Fruit fly (Drosophila melanogaster): ENCODE results near the gene kuz.

- no peak for TF ChIP-seq CG12768 (GFP tag; optimal IDR thresholded peaks at IDR 0.05)
- TF ChIP-seq bab1 (GFP tag; optimal IDR thresholded peaks at IDR 0.05) = no peak
- TF ChIP-seq toe (GFP tag; optimal IDR thresholded peaks at IDR 0.05) = no peak
- TF ChIP-seq CG7101 (tag; optimal IDR thresholded peaks at IDR 0.05) = no peak
- TF ChIP-seq tj (GFP tag; optimal IDR thresholded peaks at IDR 0.05) = no peak
- no peak for TF ChIP-seq Hr96 (GFP tag; optimal IDR thresholded peaks at IDR 0.05)
- TF ChIP-seq Crg-1 (GFP tag; optimal IDR thresholded peaks at IDR 0.05) = no peak
- TF ChIP-seq Mnt (GFP tag; optimal IDR thresholded peaks at IDR 0.05) = no peak
- no peak for TF ChIP-seq kay (GFP tag; ENCODE audit: borderline replicate concordance)
- TF ChIP-seq CG11617 (GFP tag; optimal IDR thresholded peaks at IDR 0.05) = no peak
- TF ChIP-seq cic (GFP tag; optimal IDR thresholded peaks at IDR 0.05) = no peak
- no peak for TF ChIP-seq pad (GFP tag; optimal IDR thresholded peaks at IDR 0.05)
Observed at dm6 chr2L:13586655-13587054, 36.7 kb downstream of the kuz start.
